Fruit fly (Drosophila melanogaster) whole organism, pupa: ENCODE data around the gene Uro.

Source experiments
- CG10348 ChIP-seq: fragments of 200-800 bp; sonication (Bioruptor generic); IDR thresholded peaks from 2 replicates; pipeline ENCODE4 v1.3.6; 2022; ENCODE audit warnings: missing biosample characterization, missing genetic modification characterization
- CG12605 ChIP-seq: fragments of 200-800 bp; sonication (Bioruptor generic); IDR thresholded peaks from 2 replicates; pipeline ENCODE4 v1.3.6; 2022; ENCODE audit warnings: missing biosample characterization, missing genetic modification characterization
- CG13204 ChIP-seq: fragments of 200-800 bp; sonication (Bioruptor generic); optimal IDR thresholded peaks from 2 replicates; lab custom pipeline; 2018; ENCODE audit warnings: missing biosample characterization, mild to moderate bottlenecking, missing genetic modification characterization, moderate library complexity
- CG14655 ChIP-seq: fragments of 200-800 bp; sonication (Bioruptor generic); optimal IDR thresholded peaks from 3 replicates; lab custom pipeline; 2017; ENCODE audit warnings: mild to moderate bottlenecking, missing biosample characterization, missing genetic modification reagents, missing genetic modification characterization
- CG15710 ChIP-seq: fragments of 200-800 bp; sonication (Bioruptor generic); optimal IDR thresholded peaks from 2 replicates; lab custom pipeline; 2018; ENCODE audit warnings: missing biosample characterization, mild to moderate bottlenecking, missing genetic modification characterization, moderate library complexity
- CG17806 ChIP-seq: fragments of 200-800 bp; sonication (Bioruptor generic); optimal IDR thresholded peaks from 2 replicates; lab custom pipeline; 2018; ENCODE audit warnings: missing biosample characterization, mild to moderate bottlenecking, missing genetic modification characterization, moderate library complexity
- CG32121 ChIP-seq: fragments of 200-800 bp; sonication (Bioruptor generic); IDR thresholded peaks from 2 replicates; pipeline ENCODE4 v1.3.6; 2022; ENCODE audit warnings: missing biosample characterization, missing genetic modification characterization
- CG34367 ChIP-seq: fragments of 200-800 bp; sonication (Bioruptor generic); optimal IDR thresholded peaks from 2 replicates; lab custom pipeline; 2018; ENCODE audit warnings: missing biosample characterization, mild to moderate bottlenecking, missing genetic modification characterization
- CG4496 ChIP-seq: fragments of 200-800 bp; sonication (Bioruptor generic); IDR thresholded peaks from 3 replicates; pipeline ENCODE4 v1.3.6; 2022; ENCODE audit warnings: missing biosample characterization, missing genetic modification characterization
- CG8159 ChIP-seq: fragments of 200-800 bp; sonication (Bioruptor generic); optimal IDR thresholded peaks from 3 replicates; lab custom pipeline; 2018; ENCODE audit warnings: missing biosample characterization, mild to moderate bottlenecking, missing genetic modification characterization, moderate library complexity
- CG8301 ChIP-seq: fragments of 200-800 bp; sonication (Bioruptor generic); optimal IDR thresholded peaks from 2 replicates; lab custom pipeline; 2018; ENCODE audit warnings: missing biosample characterization, mild to moderate bottlenecking, missing genetic modification characterization
- CG9948 ChIP-seq: fragments of 200-800 bp; sonication (Bioruptor generic); optimal IDR thresholded peaks from 2 replicates; lab custom pipeline; 2018; ENCODE audit warnings: missing biosample characterization, mild to moderate bottlenecking, missing genetic modification characterization, moderate library complexity
- D1 ChIP-seq: fragments of 200-800 bp; sonication (Bioruptor generic); optimal IDR thresholded peaks from 2 replicates; lab custom pipeline; 2018; ENCODE audit warnings: missing biosample characterization, mild to moderate bottlenecking, missing genetic modification characterization, moderate library complexity
- EcR ChIP-seq: fragments of 200-800 bp; sonication (Bioruptor generic); optimal IDR thresholded peaks from 3 replicates; lab custom pipeline; 2019; ENCODE audit warnings: missing biosample characterization, missing genetic modification characterization, mild to moderate bottlenecking, moderate library complexity, missing genetic modification reagents
- Ets98B ChIP-seq: fragments of 200-800 bp; sonication (Bioruptor generic); IDR thresholded peaks from 2 replicates; pipeline ENCODE4 v1.3.6; 2022; ENCODE audit warnings: missing biosample characterization, missing genetic modification characterization
- Pif1A ChIP-seq: fragments of 200-800 bp; sonication (Bioruptor generic); optimal IDR thresholded peaks from 3 replicates; lab custom pipeline; 2016; ENCODE audit warnings: missing biosample characterization, missing genetic modification characterization
- Pif1B ChIP-seq: fragments of 200-800 bp; sonication (Bioruptor generic); optimal IDR thresholded peaks from 3 replicates; lab custom pipeline; 2016; ENCODE audit warnings: missing biosample characterization, missing genetic modification characterization
- Snoo ChIP-seq: fragments of 200-800 bp; sonication (Bioruptor generic); optimal IDR thresholded peaks from 3 replicates; lab custom pipeline; 2017; ENCODE audit warnings: missing biosample characterization, mild to moderate bottlenecking, missing genetic modification characterization, inconsistent platforms
- fd96Ca ChIP-seq: fragments of 200-800 bp; sonication (Bioruptor generic); IDR thresholded peaks from 3 replicates; pipeline ENCODE4 v1.3.6; 2022; ENCODE audit warnings: missing biosample characterization, missing genetic modification characterization
- gl ChIP-seq: fragments of 200-800 bp; sonication (Bioruptor generic); optimal IDR thresholded peaks from 2 replicates; lab custom pipeline; 2018; ENCODE audit warnings: missing biosample characterization, mild to moderate bottlenecking, missing genetic modification characterization
- rn ChIP-seq: fragments of 200-800 bp; sonication (Bioruptor generic); IDR thresholded peaks from 2 replicates; pipeline ENCODE4 v1.3.6; 2022; ENCODE audit warnings: missing biosample characterization, missing genetic modification characterization

The Uro gene

dm6 chr2L:7813357-7813756, 33.5 kb downstream of the Uro start:
- TF ChIP-seq fd96Ca (GFP tag; lab: Robert Waterston, UW): 0 out of 3 replicates have a peak, but pooled peaks have one; percentile 14
- TF ChIP-seq EcR (GFP tag; lab: Kevin White, UChicago): peak; percentile 47
- no peak for TF ChIP-seq Pif1A (GFP tag; lab: Kevin White, UChicago)
- 0 out of 2 replicates have a peak, but pooled peaks have one; percentile 11 for TF ChIP-seq CG32121
- TF ChIP-seq CG4496 (GFP tag; lab: Robert Waterston, UW): no peak
- no peak for TF ChIP-seq CG9948
- no peak for TF ChIP-seq CG8159 (tag; lab: Kevin White, UChicago)
- TF ChIP-seq gl (tag; lab: Kevin White, UChicago): no peak
- no peak for TF ChIP-seq CG8301 (tag; lab: Kevin White, UChicago)
- TF ChIP-seq D1 (tag; lab: Kevin White, UChicago): no peak
- no peak; the same call in 1 of the 2 replicates for TF ChIP-seq Ets98B (GFP tag; lab: Robert Waterston, UW)
- TF ChIP-seq CG12605: no peak
- TF ChIP-seq CG10348 (GFP tag; lab: Robert Waterston, UW): no peak
- TF ChIP-seq Pif1B (GFP tag; lab: Kevin White, UChicago): no peak
- no peak for TF ChIP-seq CG17806 (tag; lab: Kevin White, UChicago)
- TF ChIP-seq CG34367 (tag; lab: Kevin White, UChicago): no peak
- TF ChIP-seq, all 21 proteins: peak for 3

dm6 chr2L:7820408-7820807, 40.5 kb downstream of the Uro start:
- no peak for TF ChIP-seq CG32121
- no peak for TF ChIP-seq CG4496 (GFP tag; lab: Robert Waterston, UW)
- no peak for TF ChIP-seq Pif1B (GFP tag; lab: Kevin White, UChicago)
- no peak for TF ChIP-seq CG34367 (tag; lab: Kevin White, UChicago)

- no peak for TF ChIP-seq CG10348 (GFP tag; lab: Robert Waterston, UW)
- no peak for TF ChIP-seq D1 (tag; lab: Kevin White, UChicago)
- no peak for TF ChIP-seq CG8159 (tag; lab: Kevin White, UChicago)
- no peak for TF ChIP-seq CG34367 (tag; lab: Kevin White, UChicago)
- no peak for TF ChIP-seq CG15710 (tag; lab: Kevin White, UChicago)
- TF ChIP-seq fd96Ca (GFP tag; lab: Robert Waterston, UW): no peak
- TF ChIP-seq CG8301 (tag; lab: Kevin White, UChicago): no peak
- TF ChIP-seq CG14655: no peak
- no peak for TF ChIP-seq Pif1B (GFP tag; lab: Kevin White, UChicago)
- TF ChIP-seq gl (tag; lab: Kevin White, UChicago): no peak
- no peak for TF ChIP-seq Ets98B (GFP tag; lab: Robert Waterston, UW)
Measured at dm6 chr2L:7820851-7821250, 41.0 kb downstream of the Uro start, which contains the start of gene CG7115. TSS of gene CG7115 (plus strand) at chr2L:7821151.

- no peak for TF ChIP-seq CG13204 (GFP tag; lab: Kevin White, UChicago)
- TF ChIP-seq EcR (GFP tag; lab: Kevin White, UChicago): peak; percentile 60
- no peak for TF ChIP-seq CG17806 (tag; lab: Kevin White, UChicago)
- TF ChIP-seq CG15710 (tag; lab: Kevin White, UChicago): peak; percentile 2
- no peak for TF ChIP-seq CG9948
- TF ChIP-seq CG8159 (tag; lab: Kevin White, UChicago): peak; percentile 7
- peak; percentile 17 for TF ChIP-seq CG34367 (tag; lab: Kevin White, UChicago)
- TF ChIP-seq fd96Ca (GFP tag; lab: Robert Waterston, UW): peak; percentile 70
- TF ChIP-seq Pif1B (GFP tag; lab: Kevin White, UChicago): peak; percentile 66
- peak; percentile 58; the same call in 2 of the 3 replicates for TF ChIP-seq CG4496 (GFP tag; lab: Robert Waterston, UW)
- TF ChIP-seq CG32121: peak; percentile 33; the same call in 1 of the 2 replicates
- TF ChIP-seq rn: no peak
- TF ChIP-seq D1 (tag; lab: Kevin White, UChicago): peak; percentile 39
- peak; percentile 29 for TF ChIP-seq CG12605
- TF ChIP-seq CG8301 (tag; lab: Kevin White, UChicago): no peak
- no peak for TF ChIP-seq gl (tag; lab: Kevin White, UChicago)
- peak; percentile 37 for TF ChIP-seq Snoo (tag; lab: Kevin White, UChicago)
Measured at dm6 chr2L:7821279-7821848, 41.5 kb downstream of the Uro start.

- TF ChIP-seq CG15710 (tag; lab: Kevin White, UChicago) (peak; percentile 54), gl (tag; lab: Kevin White, UChicago) (peak; percentile 42), Snoo (tag; lab: Kevin White, UChicago) (peak; percentile 86), Ets98B (GFP tag; lab: Robert Waterston, UW) (peak; percentile 63), fd96Ca (GFP tag; lab: Robert Waterston, UW) (peak; percentile 41; the same call in 1 of the 3 replicates), EcR (GFP tag; lab: Kevin White, UChicago) (no peak), CG9948 (peak; percentile 20), CG8301 (tag; lab: Kevin White, UChicago) (peak; percentile 43), CG12605 (peak; percentile 77), CG32121 (peak; percentile 34; the same call in 1 of the 2 replicates), rn (peak; percentile 43), CG17806 (tag; lab: Kevin White, UChicago) (peak; percentile 25), CG10348 (GFP tag; lab: Robert Waterston, UW) (no peak), CG4496 (GFP tag; lab: Robert Waterston, UW) (peak; percentile 88), CG8159 (tag; lab: Kevin White, UChicago) (peak; percentile 58), CG14655 (no peak), CG34367 (tag; lab: Kevin White, UChicago) (peak; percentile 65), D1 (tag; lab: Kevin White, UChicago) (no peak), Pif1A (GFP tag; lab: Kevin White, UChicago) (peak; percentile 69), Pif1B (GFP tag; lab: Kevin White, UChicago) (peak; percentile 43), CG13204 (GFP tag; lab: Kevin White, UChicago) (no peak)
Measured at dm6 chr2L:7827045-7828004, 47.4 kb downstream of the Uro start, which contains the start of the genes Rack1 and mts. TSS of gene Rack1 (minus strand) at chr2L:7827315. TSS of gene mts (plus strand) at chr2L:7827650.
